Worm (Caenorhabditis elegans): ENCODE measurements around the gene nse-4.

ce11 chrIV:11472023-11472422, 8.6 kb upstream of the nse-4 start:
- TF ChIP-seq him-1 (tag; optimal IDR thresholded peaks at IDR 0.05): no peak
- TF ChIP-seq dao-5 (tag; optimal IDR thresholded peaks at IDR 0.05): no peak

All from whole organism, L4/young adult.